ENCODE assay signal across 5 worm cellular contexts in genomic region chrII:5120612-5121011, ce11.
TF ChIP-seq lines count a peak whose summit lies in the region.

No protein-coding gene starts in this region.

TF ChIP-seq in whole organism, L2 larva, 48 proteins besides CTCF, POLR2A, EP300 and RAD21:
- TF ChIP-seq unc-62 (GFP tag; optimal IDR thresholded peaks at IDR 0.05; lab: Kevin White, UChicago) = peak; percentile 7
- no peak for TF ChIP-seq unc-39 (tag; optimal IDR thresholded peaks at IDR 0.05; lab: Kevin White, UChicago)

TF ChIP-seq in whole organism, L3 larva, 47 proteins besides CTCF, POLR2A, EP300 and RAD21:
- TF ChIP-seq egl-5 (tag; optimal IDR thresholded peaks at IDR 0.05; lab: Kevin White, UChicago) (no peak), unc-62 (GFP tag; optimal IDR thresholded peaks at IDR 0.05; lab: Kevin White, UChicago) (peak; percentile 72)

TF ChIP-seq in whole organism, L4 larva, 104 proteins besides CTCF, POLR2A, EP300 and RAD21:
- TF ChIP-seq ceh-20 (GFP tag; IDR thresholded peaks at IDR 0.05; lab: Robert Waterston, UW) (peak; percentile 90; the same call in 1 of the 2 replicates), attf-4 (tag; optimal IDR thresholded peaks at IDR 0.05; lab: Kevin White, UChicago) (no peak)

TF ChIP-seq in whole organism, late embryonic, 69 proteins besides CTCF, POLR2A, EP300 and RAD21:
- TF ChIP-seq unc-55 (GFP tag; optimal IDR thresholded peaks at IDR 0.05; lab: Kevin White, UChicago) = peak; percentile 81
- no peak for TF ChIP-seq madf-2 (tag; optimal IDR thresholded peaks at IDR 0.05; lab: Kevin White, UChicago)

TF ChIP-seq in whole organism, mixed stage, embryonic, 35 proteins besides CTCF, POLR2A, EP300 and RAD21:
- no peak for TF ChIP-seq ceh-39 (tag; optimal IDR thresholded peaks at IDR 0.05; lab: Kevin White, UChicago)
- no peak for TF ChIP-seq cnd-1 (tag; optimal IDR thresholded peaks at IDR 0.05; lab: Kevin White, UChicago)
- TF ChIP-seq unc-62 (GFP tag; optimal IDR thresholded peaks at IDR 0.05; lab: Kevin White, UChicago) = peak; percentile 86
- no peak for TF ChIP-seq unc-120 (tag; optimal IDR thresholded peaks at IDR 0.05; lab: Kevin White, UChicago; ENCODE audit: poor library complexity, severe bottlenecking)
- no peak for TF ChIP-seq sptf-1 (tag; optimal IDR thresholded peaks at IDR 0.05; lab: Kevin White, UChicago)
